Fruit fly (Drosophila melanogaster): ENCODE data around the gene CG32485.

Gene CG32485

DNA sequence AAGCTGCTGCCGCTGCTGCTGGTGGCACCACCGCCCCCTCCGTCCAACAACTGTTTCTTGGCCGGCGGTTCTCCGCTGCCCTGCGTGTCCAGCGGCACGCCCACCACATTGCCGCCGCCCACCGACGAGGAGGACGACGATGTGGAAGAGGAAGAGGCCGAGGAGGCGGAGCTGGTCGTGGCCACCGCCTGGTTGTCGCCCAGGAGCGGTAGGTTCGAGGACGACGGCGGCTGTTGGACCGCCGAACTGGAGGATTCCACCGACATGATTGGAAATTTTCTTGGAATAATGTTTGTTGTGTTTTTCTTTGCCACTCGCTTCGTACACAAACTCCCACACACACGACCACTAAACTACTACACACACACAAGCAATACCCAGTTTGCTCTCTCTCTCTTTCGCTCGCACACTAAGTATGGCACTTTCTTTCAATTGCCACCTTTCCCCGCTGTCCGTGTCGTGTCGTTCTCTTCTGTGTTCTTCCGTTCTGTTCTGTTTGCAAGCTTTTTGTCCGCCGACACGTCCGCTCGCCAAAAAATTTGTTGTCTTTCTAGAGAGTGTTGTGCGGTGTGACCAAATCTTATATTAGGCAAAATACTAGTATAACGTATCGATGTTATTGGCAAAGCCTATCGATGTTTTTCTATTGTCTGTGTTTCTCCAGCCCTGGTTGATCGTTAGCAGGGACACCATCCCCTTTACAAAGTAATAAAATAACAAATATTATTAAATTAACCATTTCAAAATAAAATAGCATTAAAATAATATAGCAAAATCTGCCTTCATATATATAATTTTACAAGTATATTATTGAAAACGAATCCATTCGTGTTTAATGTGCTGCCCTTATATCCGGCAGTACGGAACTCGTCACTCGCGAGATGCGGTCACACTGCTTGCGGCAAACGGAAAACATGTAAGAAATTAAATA, 20.4 kb downstream of the CG32485 start, which contains the start of the genes CG32486 and PAN3 (continued):
- TF ChIP-seq fkh (GFP tag; optimal IDR thresholded peaks at IDR 0.05) (peak; percentile 68), spab (GFP tag; optimal IDR thresholded peaks at IDR 0.05) (no peak), CG1621 (tag; optimal IDR thresholded peaks at IDR 0.05) (peak; percentile 99), Ets96B (tag; optimal IDR thresholded peaks at IDR 0.05) (peak; percentile 16), CG11294 (GFP tag; IDR thresholded peaks at IDR 0.05) (no peak), Sox102F (GFP tag; optimal IDR thresholded peaks at IDR 0.05) (no peak), salr (GFP tag; optimal IDR thresholded peaks at IDR 0.05) (peak in 1 of 2 experiments; percentile 17), svp (GFP tag) (peak; percentile 73), CG8632 (GFP tag; optimal IDR thresholded peaks at IDR 0.05) (no peak), CG32006 (GFP tag; optimal IDR thresholded peaks at IDR 0.05) (no peak), CG3919 (GFP tag; optimal IDR thresholded peaks at IDR 0.05) (peak; percentile 54), ss (GFP tag; optimal IDR thresholded peaks at IDR 0.05) (peak; percentile 43 to 65), CG11902 (GFP tag; optimal IDR thresholded peaks at IDR 0.05) (no peak)

DNA sequence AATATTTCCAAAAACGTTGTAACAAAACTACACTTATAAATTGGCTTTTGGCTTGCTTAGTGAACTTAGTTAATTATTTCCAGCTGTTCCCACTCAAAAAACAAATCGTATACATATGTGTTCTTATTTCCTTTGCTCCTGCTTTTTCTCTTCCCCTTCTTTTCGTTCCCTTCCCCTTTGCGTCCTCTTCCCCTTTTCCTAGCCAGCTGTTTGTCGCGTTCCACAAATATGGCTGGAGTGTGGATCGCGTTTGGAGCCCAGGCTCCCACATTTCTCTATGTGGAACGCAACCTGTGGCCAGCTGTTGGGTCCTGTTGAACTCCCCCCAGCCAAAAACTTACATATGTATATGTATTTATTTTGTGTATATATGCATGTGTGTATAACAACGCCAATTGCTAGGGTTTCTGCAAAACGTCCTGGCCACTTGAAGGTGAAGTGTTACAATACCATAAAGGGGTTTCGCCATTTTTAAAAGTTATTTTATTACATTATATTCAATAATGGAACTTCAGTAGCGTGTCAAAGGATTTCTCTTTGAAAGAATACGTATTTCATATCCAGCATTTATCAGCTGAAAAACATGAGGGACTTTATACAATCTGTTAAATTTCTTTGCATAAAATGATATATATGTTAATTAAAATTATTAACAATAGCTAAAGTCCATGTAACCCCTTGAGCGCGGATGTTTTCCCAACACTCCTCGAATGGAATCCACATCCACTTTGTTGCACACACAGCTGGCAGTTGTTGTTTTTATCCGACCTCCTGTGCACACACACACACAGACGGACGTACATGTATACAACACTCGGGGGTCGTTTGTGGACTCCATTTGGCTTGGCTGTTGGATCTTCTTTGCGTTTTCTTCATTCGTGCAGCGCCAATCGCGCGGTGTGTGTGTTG, 21.8 kb downstream of the CG32485 start:
- TF ChIP-seq Blimp-1 (GFP tag; optimal IDR thresholded peaks at IDR 0.05) (no peak), lz (GFP tag; optimal IDR thresholded peaks at IDR 0.05) (no peak), CG3919 (GFP tag; optimal IDR thresholded peaks at IDR 0.05) (peak; percentile 28), Lpt (GFP tag; optimal IDR thresholded peaks at IDR 0.05) (no peak), Eip78C (GFP tag) (peak; percentile 66), salr (GFP tag; optimal IDR thresholded peaks at IDR 0.05) (peak; percentile 8 to 18), dsx (GFP tag; optimal IDR thresholded peaks at IDR 0.05; ENCODE audit: poor library complexity, severe bottlenecking) (peak; percentile 90), CG11294 (GFP tag; IDR thresholded peaks at IDR 0.05) (no peak), ss (GFP tag; optimal IDR thresholded peaks at IDR 0.05) (peak in 1 of 2 experiments; percentile 25), Ets96B (tag; optimal IDR thresholded peaks at IDR 0.05) (peak; percentile 41), CG10631 (GFP tag; optimal IDR thresholded peaks at IDR 0.05) (peak; percentile 43), CG9139 (GFP tag; optimal IDR thresholded peaks at IDR 0.05) (no peak), CG11762 (GFP tag; optimal IDR thresholded peaks at IDR 0.05; ENCODE audit: insufficient read depth) (no peak), Ets21C (GFP tag; optimal IDR thresholded peaks at IDR 0.05) (no peak), Hr4 (GFP tag; optimal IDR thresholded peaks at IDR 0.05) (peak; percentile 40), CG15336 (GFP tag; IDR thresholded peaks at IDR 0.05) (no peak), eg (GFP tag; IDR thresholded peaks at IDR 0.05) (no peak), CG31627 (GFP tag; optimal IDR thresholded peaks at IDR 0.05) (no peak), Hr39 (GFP tag; optimal IDR thresholded peaks at IDR 0.05) (no peak), CG7368 (GFP tag; optimal IDR thresholded peaks at IDR 0.05) (no peak), CG16779 (tag; optimal IDR thresholded peaks at IDR 0.05) (peak; percentile 9), Gug (GFP tag; IDR thresholded peaks at IDR 0.05) (no peak), CG8319 (GFP tag; optimal IDR thresholded peaks at IDR 0.05) (no peak), Eip93F (GFP tag; optimal IDR thresholded peaks at IDR 0.05) (peak; percentile 56), dac (GFP tag; optimal IDR thresholded peaks at IDR 0.05) (no peak), fd85E (GFP tag; optimal IDR thresholded peaks at IDR 0.05) (no peak), OdsH (GFP tag; optimal IDR thresholded peaks at IDR 0.05) (peak; percentile 43), CG3032 (tag; optimal IDR thresholded peaks at IDR 0.05) (no peak), acj6 (GFP tag; optimal IDR thresholded peaks at IDR 0.05) (peak; percentile 41), fkh (GFP tag; optimal IDR thresholded peaks at IDR 0.05) (no peak), CG6854 (GFP tag; optimal IDR thresholded peaks at IDR 0.05) (peak; percentile 14), pdm3 (GFP tag; optimal IDR thresholded peaks at IDR 0.05) (peak; percentile 31), CG1621 (tag; optimal IDR thresholded peaks at IDR 0.05) (no peak), CG8119 (GFP tag; IDR thresholded peaks at IDR 0.05) (peak; percentile 54; the same call in 2 of the 3 replicates), CG11902 (GFP tag; optimal IDR thresholded peaks at IDR 0.05) (no peak), fd59A (GFP tag; optimal IDR thresholded peaks at IDR 0.05) (no peak), CG6808 (GFP tag; optimal IDR thresholded peaks at IDR 0.05) (no peak), CG4318 (GFP tag; optimal IDR thresholded peaks at IDR 0.05) (peak; percentile 25), Met (GFP tag; optimal IDR thresholded peaks at IDR 0.05) (peak; percentile 26)

Data from whole organism, prepupa.